Worm (Caenorhabditis elegans) whole organism, L1 larva: ENCODE results near the gene gex-4.

Experiments used
- C04F5.9 ChIP-seq: sonication (generic microtip); optimal IDR thresholded peaks from 2 replicates; lab custom pipeline; 2016; ENCODE audit warnings: missing genetic modification characterization, missing compliant biosample characterization
- C16A3.4 ChIP-seq: fragments of 150-350 bp; optimal IDR thresholded peaks from 2 replicates; lab custom pipeline; 2014; ENCODE audit warnings: missing biosample characterization, missing genetic modification characterization
- C34B4.2 ChIP-seq: sonication (generic microtip); optimal IDR thresholded peaks from 2 replicates; lab custom pipeline; 2017; ENCODE audit warnings: mild to moderate bottlenecking, missing genetic modification characterization, missing compliant biosample characterization
- Y116A8C.19 ChIP-seq: sonication (generic microtip); optimal IDR thresholded peaks from 2 replicates; lab custom pipeline; 2016; ENCODE audit warnings: missing compliant biosample characterization, missing genetic modification characterization, borderline replicate concordance
- aha-1 ChIP-seq: fragments of 150-350 bp; optimal IDR thresholded peaks from 2 replicates; lab custom pipeline; 2014; ENCODE audit warnings: missing biosample characterization, missing genetic modification characterization
- ama-1 ChIP-seq: fragments of 150-350 bp; optimal IDR thresholded peaks from 2 replicates; lab custom pipeline; 2014
- ceh-88 ChIP-seq: fragments of 200-800 bp; sonication (Bioruptor generic); IDR thresholded peaks from 2 replicates; pipeline ENCODE4 v1.3.6; 2022; ENCODE audit warnings: missing genetic modification characterization, missing compliant biosample characterization
- ceh-90 ChIP-seq: sonication (generic microtip); optimal IDR thresholded peaks from 2 replicates; lab custom pipeline; 2016; ENCODE audit warnings: missing genetic modification characterization, missing compliant biosample characterization
- dpl-1 ChIP-seq, 3 experiments: fragments of 150-350 bp in 2 of 3; sonication (generic microtip) in 1 of 3; optimal IDR thresholded peaks; 2 replicates each; lab custom pipeline; 2014 to 2017; ENCODE audit warnings: missing biosample characterization in 3 of 3, missing genetic modification characterization in 3 of 3, missing genetic modification reagents in 3 of 3
- dsc-1 ChIP-seq: sonication (generic microtip); optimal IDR thresholded peaks from 2 replicates; lab custom pipeline; 2016; ENCODE audit warnings: mild to moderate bottlenecking, missing genetic modification characterization, missing compliant biosample characterization
- efl-1 ChIP-seq, 4 experiments: fragments of 150-350 bp; optimal IDR thresholded peaks in 3 of 4; peaks in 1 of 4; 1 replicate in 1 of 4; 2 replicates in 3 of 4; lab custom pipeline; 2014; ENCODE audit warnings: missing biosample characterization in 2 of 4, missing genetic modification characterization in 2 of 4, missing genetic modification reagents in 2 of 4
- egl-27 ChIP-seq, 2 experiments: fragments of 150-350 bp in 1 of 2; sonication (generic microtip); optimal IDR thresholded peaks; 3 replicates each; lab custom pipeline; 2017 to 2018; ENCODE audit warnings: missing biosample characterization in 2 of 2, missing genetic modification characterization in 2 of 2, missing genetic modification reagents in 2 of 2
- elt-2 ChIP-seq: sonication (generic microtip); optimal IDR thresholded peaks from 2 replicates; lab custom pipeline; 2016; ENCODE audit warnings: missing genetic modification characterization, mild to moderate bottlenecking, inconsistent platforms, missing compliant biosample characterization, missing genetic modification reagents
- elt-3 ChIP-seq, 6 experiments: fragments of 150-350 bp in 1 of 6; sonication (generic microtip); optimal IDR thresholded peaks; 2 replicates each; lab custom pipeline; 2017 to 2018; ENCODE audit warnings: missing biosample characterization in 6 of 6, missing genetic modification characterization in 6 of 6, inconsistent platforms in 1 of 6
- fkh-8 ChIP-seq: sonication (generic microtip); optimal IDR thresholded peaks from 2 replicates; lab custom pipeline; 2016; ENCODE audit warnings: mild to moderate bottlenecking, missing genetic modification characterization, missing compliant biosample characterization
- fos-1 ChIP-seq: fragments of 150-350 bp; optimal IDR thresholded peaks from 2 replicates; lab custom pipeline; 2014; ENCODE audit warnings: missing biosample characterization, missing genetic modification characterization
- hlh-17 ChIP-seq: fragments of 200-800 bp; sonication (Bioruptor generic); optimal IDR thresholded peaks from 2 replicates; lab custom pipeline; 2018; ENCODE audit warnings: missing genetic modification characterization, mild to moderate bottlenecking, missing compliant biosample characterization, moderate library complexity, borderline replicate concordance
- hpl-2 ChIP-seq: fragments of 150-350 bp; optimal IDR thresholded peaks from 2 replicates; lab custom pipeline; 2014; ENCODE audit warnings: missing biosample characterization, missing genetic modification reagents, missing genetic modification characterization
- irx-1 ChIP-seq: sonication (generic microtip); optimal IDR thresholded peaks from 2 replicates; lab custom pipeline; 2016; ENCODE audit warnings: missing genetic modification characterization, missing compliant biosample characterization
- isw-1 ChIP-seq: fragments of 200-800 bp; sonication (Bioruptor generic); IDR thresholded peaks from 2 replicates; pipeline ENCODE4 v1.3.6; 2022; ENCODE audit warnings: missing genetic modification characterization, missing compliant biosample characterization
- jun-1 ChIP-seq: fragments of 150-350 bp; optimal IDR thresholded peaks from 2 replicates; lab custom pipeline; 2014; ENCODE audit warnings: missing biosample characterization, missing genetic modification reagents, missing genetic modification characterization
- lin-13 ChIP-seq: fragments of 150-350 bp; optimal IDR thresholded peaks from 2 replicates; lab custom pipeline; 2014; ENCODE audit warnings: missing biosample characterization, missing genetic modification reagents, missing genetic modification characterization
- lin-35 ChIP-seq, 2 experiments: fragments of 150-350 bp; optimal IDR thresholded peaks; 2 replicates each; lab custom pipeline; 2014; ENCODE audit warnings: missing biosample characterization in 2 of 2, missing genetic modification characterization in 2 of 2, missing genetic modification reagents in 2 of 2
- lin-39 ChIP-seq: fragments of 150-350 bp; optimal IDR thresholded peaks from 2 replicates; lab custom pipeline; 2014; ENCODE audit warnings: missing biosample characterization, missing genetic modification reagents, missing genetic modification characterization
- lsy-2 ChIP-seq, 2 experiments: fragments of 150-350 bp; optimal IDR thresholded peaks; 2 replicates each; lab custom pipeline; 2014; ENCODE audit warnings: missing biosample characterization in 2 of 2, missing genetic modification characterization in 2 of 2
- mdl-1 ChIP-seq, 2 experiments: fragments of 150-350 bp; optimal IDR thresholded peaks; 2 replicates each; lab custom pipeline; 2014 to 2017; ENCODE audit warnings: missing biosample characterization in 2 of 2, missing genetic modification characterization in 2 of 2, inconsistent platforms in 1 of 2
- nhr-11 ChIP-seq: fragments of 150-350 bp; optimal IDR thresholded peaks from 2 replicates; lab custom pipeline; 2014; ENCODE audit warnings: missing biosample characterization, missing genetic modification characterization
- nhr-12 ChIP-seq: sonication (generic microtip); optimal IDR thresholded peaks from 2 replicates; lab custom pipeline; 2017; ENCODE audit warnings: missing biosample characterization, missing genetic modification characterization
- nhr-28 ChIP-seq: fragments of 150-350 bp; optimal IDR thresholded peaks from 2 replicates; lab custom pipeline; 2014; ENCODE audit warnings: missing biosample characterization, missing genetic modification characterization
- nhr-47 ChIP-seq: sonication (generic microtip); optimal IDR thresholded peaks from 2 replicates; lab custom pipeline; 2016; ENCODE audit warnings: mild to moderate bottlenecking, missing genetic modification characterization, moderate library complexity, missing compliant biosample characterization
- nhr-84 ChIP-seq: sonication (generic microtip); optimal IDR thresholded peaks from 2 replicates; lab custom pipeline; 2017; ENCODE audit warnings: missing biosample characterization, missing genetic modification characterization
- nhr-85 ChIP-seq: sonication (generic microtip); peaks from one replicate; lab custom pipeline; 2016; ENCODE audit warnings: missing genetic modification characterization, inconsistent platforms, missing compliant biosample characterization
- pqm-1 ChIP-seq: sonication (generic microtip); optimal IDR thresholded peaks from 3 replicates; lab custom pipeline; 2017; ENCODE audit warnings: missing biosample characterization, missing genetic modification characterization
- rnt-1 ChIP-seq: sonication (generic microtip); optimal IDR thresholded peaks from 2 replicates; lab custom pipeline; 2016; ENCODE audit warnings: mild to moderate bottlenecking, missing genetic modification characterization, moderate library complexity, missing compliant biosample characterization
- snpc-4 ChIP-seq: fragments of 150-350 bp; optimal IDR thresholded peaks from 2 replicates; lab custom pipeline; 2014; ENCODE audit warnings: missing biosample characterization, missing genetic modification characterization
- sox-4 ChIP-seq: sonication (generic microtip); optimal IDR thresholded peaks from 2 replicates; lab custom pipeline; 2016; ENCODE audit warnings: missing genetic modification characterization, missing compliant biosample characterization
- sup-37 ChIP-seq: fragments of 200-800 bp; sonication (Bioruptor generic); optimal IDR thresholded peaks from 2 replicates; lab custom pipeline; 2018; ENCODE audit warnings: mild to moderate bottlenecking, missing genetic modification characterization, missing compliant biosample characterization
- swsn-7 ChIP-seq: sonication (generic microtip); optimal IDR thresholded peaks from 2 replicates; lab custom pipeline; 2016; ENCODE audit warnings: missing genetic modification characterization, missing compliant biosample characterization
- tbx-2 ChIP-seq: sonication (generic microtip); optimal IDR thresholded peaks from 2 replicates; lab custom pipeline; 2016; ENCODE audit warnings: missing genetic modification characterization, missing compliant biosample characterization
- unc-30 ChIP-seq: sonication (generic microtip); optimal IDR thresholded peaks from 2 replicates; lab custom pipeline; 2017; ENCODE audit warnings: missing biosample characterization, missing genetic modification characterization
- vab-15 ChIP-seq: sonication (generic microtip); optimal IDR thresholded peaks from 2 replicates; lab custom pipeline; 2017; ENCODE audit warnings: missing genotype, mild to moderate bottlenecking, missing genetic modification characterization, missing compliant biosample characterization
- xbp-1 ChIP-seq: sonication (generic microtip); optimal IDR thresholded peaks from 2 replicates; lab custom pipeline; 2016; ENCODE audit warnings: missing genetic modification characterization, missing compliant biosample characterization
- zag-1 ChIP-seq: fragments of 150-350 bp; optimal IDR thresholded peaks from 2 replicates; lab custom pipeline; 2014; ENCODE audit warnings: missing biosample characterization, missing genetic modification characterization

Gene gex-4

ce11 chrIII:12223208-12223607 is 4.8 kb upstream of the gex-4 start:
- TF ChIP-seq C34B4.2 = no peak
- TF ChIP-seq nhr-85 (tag; lab: Kevin White, UChicago) = peak; percentile 55
- no peak for TF ChIP-seq ama-1
- TF ChIP-seq lin-39 (tag; lab: Kevin White, UChicago) = no peak
- TF ChIP-seq elt-2 (tag; lab: Kevin White, UChicago) = no peak
- TF ChIP-seq xbp-1 (tag; lab: Kevin White, UChicago) = no peak
- TF ChIP-seq egl-27 (tag; optimal IDR thresholded peaks at IDR 0.05; lab: Kevin White, UChicago) = no peak
- no peak for TF ChIP-seq nhr-47 (tag; lab: Kevin White, UChicago)
- TF ChIP-seq nhr-11 = no peak
- no peak for TF ChIP-seq hlh-17 (GFP tag; lab: Kevin White, UChicago)
- TF ChIP-seq lin-13 = no peak
- no peak for TF ChIP-seq rnt-1
- no peak for TF ChIP-seq lsy-2 (tag; optimal IDR thresholded peaks at IDR 0.05; lab: Kevin White, UChicago)
- peak in 1 of 3 experiments; percentile 32 for TF ChIP-seq dpl-1 (GFP tag; optimal IDR thresholded peaks at IDR 0.05; lab: Kevin White, UChicago)
- no peak for TF ChIP-seq mdl-1 (tag; optimal IDR thresholded peaks at IDR 0.05; lab: Kevin White, UChicago)
- no peak for TF ChIP-seq Y116A8C.19
- no peak for TF ChIP-seq swsn-7 (tag; lab: Kevin White, UChicago)
- TF ChIP-seq irx-1 = no peak
- peak in 1 of 2 experiments; percentile 26 for TF ChIP-seq lin-35 (GFP tag; optimal IDR thresholded peaks at IDR 0.05; lab: Kevin White, UChicago)
- no peak for TF ChIP-seq fos-1
- no peak for TF ChIP-seq pqm-1 (tag; lab: Kevin White, UChicago)
- peak in 1 of 2 experiments; percentile 45 for TF ChIP-seq efl-1 (optimal IDR thresholded peaks at IDR 0.05; lab: Kevin White, UChicago)
- TF ChIP-seq efl-1 (GFP tag; optimal IDR thresholded peaks at IDR 0.05 in 1 of 2; lab: Kevin White, UChicago) = peak; percentile 41 to 63

ce11 chrIII:12221452-12221851 is 3.0 kb upstream of the gex-4 start:
- TF ChIP-seq irx-1 (no peak), C34B4.2 (no peak), unc-30 (tag; lab: Kevin White, UChicago) (no peak), fos-1 (no peak), swsn-7 (tag; lab: Kevin White, UChicago) (no peak), zag-1 (tag; lab: Kevin White, UChicago) (no peak), vab-15 (no peak), Y116A8C.19 (no peak), efl-1 (optimal IDR thresholded peaks at IDR 0.05; lab: Kevin White, UChicago) (no peak), efl-1 (GFP tag; optimal IDR thresholded peaks at IDR 0.05 in 1 of 2; lab: Kevin White, UChicago) (no peak), hpl-2 (GFP tag; lab: Kevin White, UChicago) (no peak), fkh-8 (no peak), nhr-84 (tag; lab: Kevin White, UChicago) (no peak), jun-1 (tag; lab: Kevin White, UChicago) (no peak), dpl-1 (GFP tag; optimal IDR thresholded peaks at IDR 0.05; lab: Kevin White, UChicago) (no peak), sox-4 (tag; lab: Kevin White, UChicago) (no peak), dsc-1 (tag; lab: Kevin White, UChicago) (no peak), elt-3 (tag; optimal IDR thresholded peaks at IDR 0.05; lab: Kevin White, UChicago) (no peak)

- TF ChIP-seq isw-1 = no peak
- no peak for TF ChIP-seq ceh-90 (tag; lab: Kevin White, UChicago)
- no peak for TF ChIP-seq zag-1 (tag; lab: Kevin White, UChicago)
- no peak for TF ChIP-seq tbx-2 (tag; lab: Kevin White, UChicago)
- TF ChIP-seq C16A3.4 (tag; lab: Kevin White, UChicago) = no peak
- TF ChIP-seq C04F5.9 (tag; lab: Kevin White, UChicago) = no peak
- no peak for TF ChIP-seq snpc-4
- TF ChIP-seq nhr-84 (tag; lab: Kevin White, UChicago) = no peak
- no peak for TF ChIP-seq ceh-88 (GFP tag; lab: Robert Waterston, UW)
- TF ChIP-seq dpl-1 (GFP tag; optimal IDR thresholded peaks at IDR 0.05; lab: Kevin White, UChicago) = no peak
- TF ChIP-seq nhr-12 (tag; lab: Kevin White, UChicago) = no peak
- no peak for TF ChIP-seq Y116A8C.19
- TF ChIP-seq pqm-1 (tag; lab: Kevin White, UChicago) = no peak
- no peak for TF ChIP-seq nhr-28
- no peak for TF ChIP-seq aha-1
- TF ChIP-seq sup-37 (GFP tag; lab: Kevin White, UChicago) = no peak
Observed at ce11 chrIII:12220820-12221219, 2.4 kb upstream of the gex-4 start.
